Worm (Caenorhabditis elegans) whole organism, L3 larva: Measurements from ENCODE around the gene H04D03.4.
"Not testable (repeated sequence)": the region's sequence is repeated elsewhere in the genome, so short reads cannot be mapped to it uniquely, and the experiment has no call there.

Experiments used
- ama-1 ChIP-seq: fragments of 150-350 bp; optimal IDR thresholded peaks from 2 replicates; lab custom pipeline; 2018
- egl-5 ChIP-seq: fragments of 150-350 bp; optimal IDR thresholded peaks from 2 replicates; lab custom pipeline; 2017; ENCODE audit warnings: missing biosample characterization, missing genetic modification reagents, missing genetic modification characterization, inconsistent platforms
- elt-1 ChIP-seq: fragments of 150-350 bp; optimal IDR thresholded peaks from 2 replicates; lab custom pipeline; 2014; ENCODE audit warnings: missing biosample characterization, missing genetic modification characterization
- fkh-10 ChIP-seq: sonication (generic microtip); optimal IDR thresholded peaks from 2 replicates; lab custom pipeline; 2017; ENCODE audit warnings: missing biosample characterization, missing genetic modification reagents, missing genetic modification characterization
- fos-1 ChIP-seq: fragments of 150-350 bp; optimal IDR thresholded peaks from 2 replicates; lab custom pipeline; 2014; ENCODE audit warnings: missing biosample characterization, missing genetic modification characterization
- hmg-11 ChIP-seq: sonication (generic microtip); optimal IDR thresholded peaks from 2 replicates; lab custom pipeline; 2016; ENCODE audit warnings: missing genetic modification characterization, missing compliant biosample characterization
- jun-1 ChIP-seq: fragments of 150-350 bp; optimal IDR thresholded peaks from 2 replicates; lab custom pipeline; 2014; ENCODE audit warnings: missing biosample characterization, missing genetic modification reagents, missing genetic modification characterization
- lin-15B ChIP-seq: fragments of 150-350 bp; optimal IDR thresholded peaks from 2 replicates; lab custom pipeline; 2014; ENCODE audit warnings: missing biosample characterization, missing genetic modification characterization
- lin-39 ChIP-seq: fragments of 150-350 bp; optimal IDR thresholded peaks from 2 replicates; lab custom pipeline; 2018; ENCODE audit warnings: missing biosample characterization, missing genetic modification reagents, missing genetic modification characterization
- mdl-1 ChIP-seq: fragments of 150-350 bp; optimal IDR thresholded peaks from 2 replicates; lab custom pipeline; 2014; ENCODE audit warnings: missing biosample characterization, missing genetic modification characterization
- mml-1 ChIP-seq: fragments of 150-350 bp; sonication (generic microtip); optimal IDR thresholded peaks from 3 replicates; lab custom pipeline; 2014; ENCODE audit warnings: missing biosample characterization, missing genetic modification characterization
- nfya-1 ChIP-seq: sonication (generic microtip); optimal IDR thresholded peaks from 2 replicates; lab custom pipeline; 2017; ENCODE audit warnings: missing genetic modification characterization, mild to moderate bottlenecking, missing compliant biosample characterization, antibody characterized with exemption, moderate library complexity; ENCODE audit not compliant: insufficient read depth
- nhr-11 ChIP-seq: fragments of 150-350 bp; optimal IDR thresholded peaks from 2 replicates; lab custom pipeline; 2014; ENCODE audit warnings: missing biosample characterization, missing genetic modification characterization
- nhr-12 ChIP-seq: fragments of 150-350 bp; optimal IDR thresholded peaks from 2 replicates; lab custom pipeline; 2014; ENCODE audit warnings: missing biosample characterization, missing genetic modification characterization
- nhr-23 ChIP-seq: fragments of 150-350 bp; optimal IDR thresholded peaks from 2 replicates; lab custom pipeline; 2014; ENCODE audit warnings: missing biosample characterization, missing genetic modification reagents, missing genetic modification characterization
- nhr-25 ChIP-seq: sonication (generic microtip); optimal IDR thresholded peaks from 2 replicates; lab custom pipeline; 2017; ENCODE audit warnings: missing biosample characterization, missing genetic modification characterization
- nhr-28 ChIP-seq: fragments of 150-350 bp; optimal IDR thresholded peaks from 2 replicates; lab custom pipeline; 2014; ENCODE audit warnings: missing biosample characterization, missing genetic modification characterization
- nhr-43 ChIP-seq: sonication (generic microtip); optimal IDR thresholded peaks from 2 replicates; lab custom pipeline; 2016; ENCODE audit warnings: mild to moderate bottlenecking, missing genetic modification characterization, missing compliant biosample characterization; ENCODE audit not compliant: poor library complexity, severe bottlenecking
- nhr-76 ChIP-seq: fragments of 150-350 bp; sonication (generic microtip); optimal IDR thresholded peaks from 5 replicates; lab custom pipeline; 2014; ENCODE audit warnings: missing biosample characterization, missing genetic modification characterization
- pha-4 ChIP-seq: fragments of 150-350 bp; optimal IDR thresholded peaks from 2 replicates; lab custom pipeline; 2014; ENCODE audit warnings: missing biosample characterization, missing genetic modification reagents, missing genetic modification characterization
- pqm-1 ChIP-seq: fragments of 150-350 bp; optimal IDR thresholded peaks from 2 replicates; lab custom pipeline; 2017; ENCODE audit warnings: missing biosample characterization, missing genetic modification characterization, inconsistent platforms
- skn-1 ChIP-seq: fragments of 150-350 bp; optimal IDR thresholded peaks from 2 replicates; lab custom pipeline; 2014; ENCODE audit warnings: missing biosample characterization, missing genetic modification characterization
- snpc-4 ChIP-seq: fragments of 150-350 bp; optimal IDR thresholded peaks from 2 replicates; lab custom pipeline; 2014; ENCODE audit warnings: missing biosample characterization, missing genetic modification characterization
- tbx-2 ChIP-seq: sonication (generic microtip); optimal IDR thresholded peaks from 2 replicates; lab custom pipeline; 2016; ENCODE audit warnings: mild to moderate bottlenecking, missing genetic modification characterization, missing compliant biosample characterization
- unc-39 ChIP-seq: sonication (generic microtip); optimal IDR thresholded peaks from 4 replicates; lab custom pipeline; 2017; ENCODE audit warnings: missing biosample characterization, missing genetic modification characterization
- ztf-11 ChIP-seq: fragments of 150-350 bp; optimal IDR thresholded peaks from 2 replicates; lab custom pipeline; 2014; ENCODE audit warnings: missing biosample characterization, missing genetic modification characterization

The H04D03.4 gene

ce11 chrIII:10442355-10443140 is 8.4 kb downstream of the H04D03.4 start, which contains the start of the genes H04D03.2 and ecps-2:
H04D03.2 (minus strand) TSS chrIII:10442405.
ecps-2 (plus strand) TSS chrIII:10443090.
- TF ChIP-seq mml-1 (tag; lab: Kevin White, UChicago) (no peak), mdl-1 (tag; lab: Kevin White, UChicago) (no peak)
- TF ChIP-seq, all 47 proteins: peak for 0

ce11 chrIII:10438780-10439179 is 12.1 kb downstream of the H04D03.4 start, which contains the start of gene H04D03.6:
H04D03.6 (minus strand) TSS chrIII:10438880.
- TF ChIP-seq snpc-4, fos-1, jun-1 (tag; lab: Kevin White, UChicago): not testable (repeated sequence)

ce11 chrIII:10435938-10436842 is 14.7 kb downstream of the H04D03.4 start, which contains the start of the genes smrd-1 and enu-3.1:
smrd-1 (minus strand) TSS chrIII:10435988.
enu-3.1 (plus strand) TSS chrIII:10436276.
- TF ChIP-seq lin-39, result peak; percentile 29
- TF ChIP-seq fkh-10, result peak; percentile 29
- TF ChIP-seq tbx-2, result peak; percentile 2
- peak; percentile 5 for TF ChIP-seq pha-4 (tag; lab: Kevin White, UChicago)
- peak; percentile 22 for TF ChIP-seq hmg-11
- peak; percentile 78 for TF ChIP-seq lin-15B (tag; lab: Kevin White, UChicago)
- TF ChIP-seq nhr-23 (tag; lab: Kevin White, UChicago), result peak; percentile 2
- TF ChIP-seq pqm-1 (tag; lab: Kevin White, UChicago), result peak; percentile 0
- TF ChIP-seq nhr-43 (tag; lab: Kevin White, UChicago), result peak; percentile 30
- peak; percentile 67 for TF ChIP-seq nfya-1 (tag; lab: Kevin White, UChicago)

ce11 chrIII:10432104-10432503 is 18.8 kb downstream of the H04D03.4 start:
- TF ChIP-seq lin-39 (peak; percentile 90), nhr-12 (tag; lab: Kevin White, UChicago) (no peak), lin-15B (tag; lab: Kevin White, UChicago) (peak; percentile 12), nfya-1 (tag; lab: Kevin White, UChicago) (peak; percentile 33)

ce11 chrIII:10427882-10428281 is 23.0 kb downstream of the H04D03.4 start, which contains the start of gene prp-3:
prp-3 (minus strand) TSS chrIII:10427982.
- TF ChIP-seq pha-4 (tag; lab: Kevin White, UChicago) (no peak), lin-39 (no peak), egl-5 (no peak), nhr-11 (no peak)

- no peak for TF ChIP-seq fos-1 (tag; lab: Kevin White, UChicago)
- TF ChIP-seq snpc-4 (tag; lab: Kevin White, UChicago), result no peak
- TF ChIP-seq tbx-2, result no peak
- TF ChIP-seq nhr-76 (tag; lab: Kevin White, UChicago), result no peak
- no peak for TF ChIP-seq elt-1 (tag; lab: Kevin White, UChicago)
- no peak for TF ChIP-seq lin-15B (tag; lab: Kevin White, UChicago)
- no peak for TF ChIP-seq nhr-12 (tag; lab: Kevin White, UChicago)
- no peak for TF ChIP-seq ama-1 (lab: Kevin White, UChicago)
- TF ChIP-seq pqm-1 (tag; lab: Kevin White, UChicago), result no peak
- no peak for TF ChIP-seq fkh-10
- no peak for TF ChIP-seq nhr-25 (tag; lab: Kevin White, UChicago)
- TF ChIP-seq unc-39 (tag; lab: Kevin White, UChicago), result no peak
- no peak for TF ChIP-seq hmg-11
- no peak for TF ChIP-seq ztf-11 (tag; lab: Kevin White, UChicago)
- TF ChIP-seq nhr-28 (tag; lab: Kevin White, UChicago), result no peak
- TF ChIP-seq pha-4 (tag; lab: Kevin White, UChicago), result no peak
- no peak for TF ChIP-seq skn-1 (tag; lab: Kevin White, UChicago)
These were observed 27.0 kb downstream of the H04D03.4 start, which contains the start of gene M03C11.6 for ce11 chrIII:10423906-10424305. M03C11.6 (minus strand) TSS chrIII:10424006.
